Fruit fly (Drosophila melanogaster) whole organism, embryonic: ENCODE results near the gene Tlk.

ENCODE experiments used
- ATbp ChIP-seq: fragments of 200-800 bp; sonication (Bioruptor generic); optimal IDR thresholded peaks from 2 replicates; lab custom pipeline; 2017; ENCODE audit warnings: missing biosample characterization, mild to moderate bottlenecking, missing genetic modification characterization, missing genetic modification reagents
- Aef1 ChIP-seq: fragments of 200-800 bp; sonication (Bioruptor generic); IDR thresholded peaks from 3 replicates; pipeline ENCODE4 v1.3.6; 2022; ENCODE audit warnings: missing biosample characterization, missing genetic modification characterization
- Atf-2 ChIP-seq: fragments of 200-800 bp; sonication (Bioruptor generic); optimal IDR thresholded peaks from 2 replicates; lab custom pipeline; 2016; ENCODE audit warnings: missing biosample characterization, missing genetic modification characterization
- Atf6 ChIP-seq: fragments of 200-800 bp; sonication (Bioruptor generic); IDR thresholded peaks from 2 replicates; pipeline ENCODE4 v1.3.6; 2022; ENCODE audit warnings: missing biosample characterization, missing genetic modification characterization
- B-H2 ChIP-seq: fragments of 200-800 bp; sonication (Bioruptor generic); optimal IDR thresholded peaks from 2 replicates; lab custom pipeline; 2018; ENCODE audit warnings: missing biosample characterization, mild to moderate bottlenecking, missing genetic modification characterization
- Blimp-1 ChIP-seq: fragments of 200-800 bp; sonication (Bioruptor generic); optimal IDR thresholded peaks from 3 replicates; lab custom pipeline; 2018; ENCODE audit warnings: missing biosample characterization, missing genetic modification characterization, mild to moderate bottlenecking, moderate library complexity, missing genetic modification reagents
- Bteb2 ChIP-seq: fragments of 200-800 bp; sonication (Bioruptor generic); optimal IDR thresholded peaks from 2 replicates; lab custom pipeline; 2016; ENCODE audit warnings: missing biosample characterization, missing genetic modification characterization
- CG10274 ChIP-seq: fragments of 200-800 bp; sonication (Bioruptor generic); optimal IDR thresholded peaks from 3 replicates; lab custom pipeline; 2017; ENCODE audit warnings: missing biosample characterization, mild to moderate bottlenecking, missing genetic modification characterization
- CG10565 ChIP-seq: fragments of 200-800 bp; sonication (Bioruptor generic); optimal IDR thresholded peaks from 3 replicates; lab custom pipeline; 2016; ENCODE audit warnings: missing biosample characterization, mild to moderate bottlenecking, missing genetic modification characterization
- CG10654 ChIP-seq: fragments of 200-800 bp; sonication (Bioruptor generic); optimal IDR thresholded peaks from 2 replicates; lab custom pipeline; 2016; ENCODE audit warnings: missing biosample characterization, missing genetic modification characterization
- CG11696 ChIP-seq: fragments of 200-800 bp; sonication (Bioruptor generic); IDR thresholded peaks from 2 replicates; pipeline ENCODE4 v1.3.6; 2022; ENCODE audit warnings: missing biosample characterization, missing genetic modification characterization
- CG13775 ChIP-seq: fragments of 200-800 bp; sonication (Bioruptor generic); optimal IDR thresholded peaks from 3 replicates; lab custom pipeline; 2017; ENCODE audit warnings: missing biosample characterization, mild to moderate bottlenecking, missing genetic modification characterization
- CG13894 ChIP-seq: fragments of 200-800 bp; sonication (Bioruptor generic); optimal IDR thresholded peaks from 3 replicates; lab custom pipeline; 2018; ENCODE audit warnings: missing biosample characterization, mild to moderate bottlenecking, missing genetic modification characterization, moderate library complexity
- CG14014 ChIP-seq: fragments of 200-800 bp; sonication (Bioruptor generic); IDR thresholded peaks from 2 replicates; pipeline ENCODE4 v1.3.6; 2022; ENCODE audit warnings: missing biosample characterization, missing genetic modification characterization
- CG14710 ChIP-seq: fragments of 200-800 bp; sonication (Bioruptor generic); optimal IDR thresholded peaks from 3 replicates; lab custom pipeline; 2019; ENCODE audit warnings: missing biosample characterization, mild to moderate bottlenecking, missing genetic modification characterization, moderate library complexity
- CG17359 ChIP-seq: fragments of 200-800 bp; sonication (Bioruptor generic); optimal IDR thresholded peaks from 3 replicates; lab custom pipeline; 2018; ENCODE audit warnings: missing biosample characterization, mild to moderate bottlenecking, missing genetic modification characterization, moderate library complexity
- CG17385 ChIP-seq: fragments of 200-800 bp; sonication (Bioruptor generic); optimal IDR thresholded peaks from 3 replicates; lab custom pipeline; 2018; ENCODE audit warnings: missing biosample characterization, mild to moderate bottlenecking, missing genetic modification characterization
- CG17829 ChIP-seq: fragments of 200-800 bp; optimal IDR thresholded peaks from 2 replicates; lab custom pipeline; 2019; ENCODE audit warnings: missing biosample characterization, mild to moderate bottlenecking, missing genetic modification characterization, moderate library complexity
- CG4424 ChIP-seq: fragments of 200-800 bp; sonication (Bioruptor generic); optimal IDR thresholded peaks from 3 replicates; lab custom pipeline; 2016; ENCODE audit warnings: missing biosample characterization, missing genetic modification characterization
- CG6791 ChIP-seq: fragments of 200-800 bp; sonication (Bioruptor generic); IDR thresholded peaks from 3 replicates; pipeline ENCODE4 v1.3.6; 2022; ENCODE audit warnings: missing biosample characterization, missing genetic modification characterization; ENCODE audit not compliant: partially characterized antibody
- CG8281 ChIP-seq: fragments of 200-800 bp; sonication (Bioruptor generic); optimal IDR thresholded peaks from 2 replicates; lab custom pipeline; 2018; ENCODE audit warnings: missing biosample characterization, mild to moderate bottlenecking, missing genetic modification characterization, moderate library complexity
- CG8290 ChIP-seq, 3 experiments: fragments of 200-800 bp; sonication (Bioruptor generic); optimal IDR thresholded peaks; 2 replicates each; lab custom pipeline; 2016 to 2019; ENCODE audit warnings: missing biosample characterization in 3 of 3, missing genetic modification characterization in 3 of 3, mild to moderate bottlenecking in 2 of 3, moderate library complexity in 1 of 3
- CG9876 ChIP-seq: fragments of 200-800 bp; sonication (Bioruptor generic); optimal IDR thresholded peaks from 2 replicates; lab custom pipeline; 2016; ENCODE audit warnings: missing biosample characterization, missing genetic modification characterization
- CTCF ChIP-seq: fragments of 200-800 bp; sonication (Bioruptor generic); optimal IDR thresholded peaks from 2 replicates; lab custom pipeline; 2017; ENCODE audit warnings: missing biosample characterization, mild to moderate bottlenecking, missing genetic modification characterization, moderate library complexity
- Dad ChIP-seq: fragments of 200-800 bp; sonication (Bioruptor generic); optimal IDR thresholded peaks from 3 replicates; lab custom pipeline; 2016; ENCODE audit warnings: missing biosample characterization, missing genetic modification characterization
- Dbx ChIP-seq: fragments of 200-800 bp; sonication (Bioruptor generic); IDR thresholded peaks from 3 replicates; pipeline ENCODE4 v1.3.6; 2022; ENCODE audit warnings: missing biosample characterization, missing genetic modification characterization
- Fer3 ChIP-seq: fragments of 200-800 bp; sonication (Bioruptor generic); optimal IDR thresholded peaks from 2 replicates; lab custom pipeline; 2018; ENCODE audit warnings: missing biosample characterization, mild to moderate bottlenecking, missing genetic modification characterization, moderate library complexity
- MESR4 ChIP-seq: fragments of 200-800 bp; sonication (Bioruptor generic); optimal IDR thresholded peaks from 2 replicates; lab custom pipeline; 2018; ENCODE audit warnings: missing biosample characterization, mild to moderate bottlenecking, missing genetic modification characterization, moderate library complexity
- NC2α ChIP-seq: fragments of 200-800 bp; sonication (Bioruptor generic); optimal IDR thresholded peaks from 2 replicates; lab custom pipeline; 2016; ENCODE audit warnings: missing biosample characterization, missing genetic modification characterization
- Opbp ChIP-seq: fragments of 200-800 bp; sonication (Bioruptor generic); IDR thresholded peaks from 3 replicates; pipeline ENCODE4 v1.3.6; 2022; ENCODE audit warnings: missing biosample characterization, missing genetic modification characterization; ENCODE audit not compliant: partially characterized antibody
- Rx ChIP-seq: fragments of 200-800 bp; sonication (Bioruptor generic); IDR thresholded peaks from 2 replicates; pipeline ENCODE4 v1.3.6; 2022; ENCODE audit warnings: missing biosample characterization, missing genetic modification characterization
- Stat92E ChIP-seq, 3 experiments: fragments of >200 bp in 2 of 3; fragments of 200-800 bp in 1 of 3; sonication (Bioruptor generic) in 1 of 3; optimal IDR thresholded peaks; 2 replicates each; lab custom pipeline; 2017 to 2019; ENCODE audit warnings: missing biosample characterization in 3 of 3, missing genetic modification characterization in 3 of 3, mild to moderate bottlenecking in 1 of 3, moderate library complexity in 1 of 3
- Tbp ChIP-seq: fragments of >200 bp; optimal IDR thresholded peaks from 2 replicates; lab custom pipeline; 2018; ENCODE audit warnings: missing biosample characterization, missing genetic modification characterization
- aop ChIP-seq: fragments of 200-800 bp; sonication (Bioruptor generic); IDR thresholded peaks from 2 replicates; pipeline ENCODE4 v1.3.6; 2022; ENCODE audit warnings: missing biosample characterization, missing genetic modification characterization
- chn ChIP-seq: fragments of 200-800 bp; sonication (Bioruptor generic); optimal IDR thresholded peaks from 2 replicates; lab custom pipeline; 2016; ENCODE audit warnings: missing biosample characterization, missing genetic modification characterization
- ci ChIP-seq: fragments of 200-800 bp; sonication (Bioruptor generic); IDR thresholded peaks from 3 replicates; pipeline ENCODE4 v1.3.6; 2022; ENCODE audit warnings: missing biosample characterization, missing genetic modification characterization
- da ChIP-seq: fragments of 200-800 bp; sonication (Bioruptor generic); optimal IDR thresholded peaks from 2 replicates; lab custom pipeline; 2016; ENCODE audit warnings: missing biosample characterization, missing genetic modification characterization
- dimm ChIP-seq: fragments of 200-800 bp; sonication (Bioruptor generic); IDR thresholded peaks from 2 replicates; pipeline ENCODE4 v1.3.6; 2022; ENCODE audit warnings: missing biosample characterization, missing genetic modification characterization
- gce ChIP-seq: fragments of 200-800 bp; sonication (Bioruptor generic); IDR thresholded peaks from 3 replicates; pipeline ENCODE4 v1.3.6; 2022; ENCODE audit warnings: missing biosample characterization, missing genetic modification characterization
- gcm2 ChIP-seq: fragments of 200-800 bp; sonication (Bioruptor generic); optimal IDR thresholded peaks from 2 replicates; lab custom pipeline; 2016; ENCODE audit warnings: missing biosample characterization, missing genetic modification characterization
- gt ChIP-seq: fragments of 200-800 bp; sonication (Bioruptor generic); IDR thresholded peaks from 2 replicates; pipeline ENCODE4 v1.3.6; 2022; ENCODE audit warnings: missing biosample characterization, missing genetic modification characterization
- hth ChIP-seq: fragments of >200 bp; optimal IDR thresholded peaks from 2 replicates; lab custom pipeline; 2017; ENCODE audit warnings: inconsistent platforms
- maf-S ChIP-seq: fragments of 200-800 bp; sonication (Bioruptor generic); optimal IDR thresholded peaks from 2 replicates; lab custom pipeline; 2016; ENCODE audit warnings: missing biosample characterization, missing genetic modification characterization
- nau ChIP-seq: fragments of 200-800 bp; sonication (Bioruptor generic); optimal IDR thresholded peaks from 3 replicates; lab custom pipeline; 2017; ENCODE audit warnings: missing biosample characterization, mild to moderate bottlenecking, missing genetic modification characterization, missing genetic modification reagents
- nerfin-2 ChIP-seq: fragments of 200-800 bp; sonication (Bioruptor generic); IDR thresholded peaks from 2 replicates; pipeline ENCODE4 v1.3.6; 2022; ENCODE audit warnings: missing biosample characterization, missing genetic modification characterization; ENCODE audit not compliant: partially characterized antibody
- pfk ChIP-seq: fragments of 200-800 bp; sonication (Bioruptor generic); optimal IDR thresholded peaks from 2 replicates; lab custom pipeline; 2018; ENCODE audit warnings: missing biosample characterization, mild to moderate bottlenecking, missing genetic modification characterization, moderate library complexity
- repo ChIP-seq: fragments of 200-800 bp; sonication (Bioruptor generic); optimal IDR thresholded peaks from 2 replicates; lab custom pipeline; 2016; ENCODE audit warnings: missing biosample characterization, missing genetic modification characterization
- sob ChIP-seq: fragments of 200-800 bp; sonication (Bioruptor generic); IDR thresholded peaks from 2 replicates; pipeline ENCODE4 v1.3.6; 2022; ENCODE audit warnings: missing biosample characterization, missing genetic modification characterization
- sqz ChIP-seq: fragments of 200-800 bp; sonication (Bioruptor generic); optimal IDR thresholded peaks from 3 replicates; lab custom pipeline; 2018; ENCODE audit warnings: missing biosample characterization, mild to moderate bottlenecking, missing genetic modification characterization
- toy ChIP-seq: fragments of 200-800 bp; sonication (Bioruptor generic); IDR thresholded peaks from 2 replicates; pipeline ENCODE4 v1.3.6; 2022; ENCODE audit warnings: missing biosample characterization, missing genetic modification characterization
- unc-4 ChIP-seq: fragments of 200-800 bp; sonication (Bioruptor generic); IDR thresholded peaks from 2 replicates; pipeline ENCODE4 v1.3.6; 2022; ENCODE audit warnings: missing biosample characterization, missing genetic modification characterization; ENCODE audit not compliant: partially characterized antibody
- wek ChIP-seq: fragments of 200-800 bp; sonication (Bioruptor generic); optimal IDR thresholded peaks from 3 replicates; lab custom pipeline; 2018; ENCODE audit warnings: missing biosample characterization, mild to moderate bottlenecking, missing genetic modification characterization, moderate library complexity

The Tlk gene

dm6 chrX:3704204-3704660, 15.6 kb upstream of the Tlk start (continued):
- TF ChIP-seq hth (lab: Kevin White, UChicago) (no peak), Tbp (GFP tag; lab: Kevin White, UChicago) (no peak), CG10274 (no peak), Aef1 (GFP tag; lab: Robert Waterston, UW) (no peak), CG13775 (GFP tag; lab: Kevin White, UChicago) (no peak), CG13894 (tag; lab: Kevin White, UChicago) (no peak), CG17385 (peak; percentile 21), CG10565 (GFP tag; lab: Kevin White, UChicago) (no peak), unc-4 (GFP tag; lab: Robert Waterston, UW) (peak; percentile 69), toy (no peak), CG14014 (GFP tag; lab: Robert Waterston, UW) (no peak), chn (no peak), sob (GFP tag; lab: Robert Waterston, UW) (no peak), Bteb2 (GFP tag; lab: Kevin White, UChicago) (no peak), CG4424 (GFP tag; lab: Kevin White, UChicago) (no peak), CG17829 (tag; lab: Kevin White, UChicago) (no peak), Atf6 (peak; percentile 27; the same call in 1 of the 2 replicates), Dbx (no peak), nerfin-2 (GFP tag; lab: Robert Waterston, UW) (peak; percentile 36; the same call in 1 of the 2 replicates), Rx (GFP tag; lab: Robert Waterston, UW) (no peak), MESR4 (no peak), nau (GFP tag; lab: Kevin White, UChicago) (no peak), NC2α (GFP tag; lab: Kevin White, UChicago) (no peak), B-H2 (no peak), gcm2 (GFP tag; lab: Kevin White, UChicago) (no peak), gce (GFP tag; lab: Robert Waterston, UW) (no peak), ATbp (GFP tag; lab: Kevin White, UChicago) (peak; percentile 39), wek (GFP tag; lab: Kevin White, UChicago) (peak; percentile 13), CG17359 (tag; lab: Kevin White, UChicago) (no peak), aop (GFP tag; lab: Robert Waterston, UW) (no peak), sqz (GFP tag; lab: Kevin White, UChicago) (no peak), Stat92E (GFP tag; optimal IDR thresholded peaks at IDR 0.05; lab: Kevin White, UChicago) (no peak), gt (GFP tag; lab: Robert Waterston, UW) (no peak), CG8281 (tag; lab: Kevin White, UChicago) (peak; percentile 0), CG11696 (GFP tag; lab: Robert Waterston, UW) (no peak), CTCF (GFP tag; lab: Kevin White, UChicago) (peak; percentile 34), Opbp (GFP tag; lab: Robert Waterston, UW) (no peak; the same call in 2 of the 3 replicates), repo (GFP tag; lab: Kevin White, UChicago) (no peak), CG14710 (tag; lab: Kevin White, UChicago) (peak; percentile 27), ci (GFP tag; lab: Robert Waterston, UW) (no peak; the same call in 2 of the 3 replicates), dimm (no peak), maf-S (no peak), Atf-2 (GFP tag; lab: Kevin White, UChicago) (no peak), CG10654 (GFP tag; lab: Kevin White, UChicago) (no peak), Fer3 (tag; lab: Kevin White, UChicago) (no peak), CG8290 (GFP tag; optimal IDR thresholded peaks at IDR 0.05; lab: Kevin White, UChicago) (no peak), CG8290 (tag; optimal IDR thresholded peaks at IDR 0.05; lab: Kevin White, UChicago) (peak; percentile 35 to 42), Dad (GFP tag; lab: Kevin White, UChicago) (no peak), Blimp-1 (GFP tag; lab: Kevin White, UChicago) (peak; percentile 19), CG9876 (GFP tag; lab: Kevin White, UChicago) (no peak), CG6791 (GFP tag; lab: Robert Waterston, UW) (peak; percentile 80), pfk (GFP tag; lab: Kevin White, UChicago) (peak; percentile 16), da (no peak)
